Worm (Caenorhabditis elegans): ENCODE measurements around the gene srz-5.

srz-5 gene

ce11 chrII:3550352-3550751 is 35.8 kb upstream of the srz-5 start, which contains the start of gene W10G11.19:
TSS of gene W10G11.19 (plus strand) at chrII:3550652.
- TF ChIP-seq nhr-237 (tag; optimal IDR thresholded peaks at IDR 0.05) = no peak
- no peak for TF ChIP-seq M03D4.4 (tag; optimal IDR thresholded peaks at IDR 0.05)
- no peak for TF ChIP-seq mep-1 (tag; optimal IDR thresholded peaks at IDR 0.05)
- no peak for TF ChIP-seq sptf-1 (tag; optimal IDR thresholded peaks at IDR 0.05)
- TF ChIP-seq blmp-1 (tag; optimal IDR thresholded peaks at IDR 0.05) = no peak
- no peak for TF ChIP-seq pha-4 (tag; optimal IDR thresholded peaks at IDR 0.05)
- TF ChIP-seq lin-13 (tag; optimal IDR thresholded peaks at IDR 0.05) = no peak
- no peak for TF ChIP-seq ztf-11 (tag; optimal IDR thresholded peaks at IDR 0.05)
- no peak for TF ChIP-seq ceh-39 (tag; optimal IDR thresholded peaks at IDR 0.05)
- TF ChIP-seq nhr-2 (tag; optimal IDR thresholded peaks at IDR 0.05) = no peak
- TF ChIP-seq sem-2 (GFP tag; optimal IDR thresholded peaks at IDR 0.05) = no peak
- TF ChIP-seq lsy-2 (tag; optimal IDR thresholded peaks at IDR 0.05) = no peak
- no peak for TF ChIP-seq hlh-1 (tag; optimal IDR thresholded peaks at IDR 0.05)
- TF ChIP-seq elt-1 (tag; optimal IDR thresholded peaks at IDR 0.05; ENCODE audit: borderline replicate concordance, insufficient read depth) = no peak
- TF ChIP-seq unc-120 (tag; optimal IDR thresholded peaks at IDR 0.05; ENCODE audit: poor library complexity, severe bottlenecking) = no peak

- TF ChIP-seq mep-1 (tag; optimal IDR thresholded peaks at IDR 0.05) = peak; percentile 34
- no peak for TF ChIP-seq blmp-1 (tag; optimal IDR thresholded peaks at IDR 0.05)
- TF ChIP-seq elt-3 (tag; optimal IDR thresholded peaks at IDR 0.05) = no peak
- TF ChIP-seq lin-32 (GFP tag; optimal IDR thresholded peaks at IDR 0.05) = no peak
- TF ChIP-seq sem-2 (GFP tag; optimal IDR thresholded peaks at IDR 0.05) = no peak
- no peak for TF ChIP-seq unc-62 (GFP tag; optimal IDR thresholded peaks at IDR 0.05)
- no peak for TF ChIP-seq lsy-2 (tag; optimal IDR thresholded peaks at IDR 0.05)
- no peak for TF ChIP-seq mab-5 (tag; optimal IDR thresholded peaks at IDR 0.05)
- no peak for TF ChIP-seq nhr-237 (tag; optimal IDR thresholded peaks at IDR 0.05)
- peak; percentile 1 for TF ChIP-seq drap-1 (GFP tag; optimal IDR thresholded peaks at IDR 0.05)
- TF ChIP-seq ceh-43 (GFP tag; optimal IDR thresholded peaks at IDR 0.05) = no peak
- TF ChIP-seq hlh-1 (tag; optimal IDR thresholded peaks at IDR 0.05) = peak; percentile 5
- TF ChIP-seq nhr-28 (tag; optimal IDR thresholded peaks at IDR 0.05) = no peak
- TF ChIP-seq unc-120 (tag; optimal IDR thresholded peaks at IDR 0.05; ENCODE audit: poor library complexity, severe bottlenecking) = peak; percentile 68
- peak; percentile 45 for TF ChIP-seq ham-2 (GFP tag; optimal IDR thresholded peaks at IDR 0.05)
- TF ChIP-seq bed-3 (GFP tag; optimal IDR thresholded peaks at IDR 0.05) = no peak
- no peak for TF ChIP-seq ceh-39 (tag; optimal IDR thresholded peaks at IDR 0.05)
- peak; percentile 10 for TF ChIP-seq ceh-83 (GFP tag; optimal IDR thresholded peaks at IDR 0.05)
- no peak for TF ChIP-seq ztf-11 (tag; optimal IDR thresholded peaks at IDR 0.05)
- TF ChIP-seq ces-1 (GFP tag; optimal IDR thresholded peaks at IDR 0.05) = peak; percentile 66
- TF ChIP-seq sptf-1 (tag; optimal IDR thresholded peaks at IDR 0.05) = no peak
- TF ChIP-seq M03D4.4 (tag; optimal IDR thresholded peaks at IDR 0.05) = no peak
- TF ChIP-seq nhr-76 (tag; optimal IDR thresholded peaks at IDR 0.05) = no peak
- no peak for TF ChIP-seq unc-39 (tag; optimal IDR thresholded peaks at IDR 0.05)
- no peak for TF ChIP-seq nhr-12 (tag; optimal IDR thresholded peaks at IDR 0.05)
- TF ChIP-seq lin-13 (tag; optimal IDR thresholded peaks at IDR 0.05) = no peak
- no peak for TF ChIP-seq snpc-4 (tag; optimal IDR thresholded peaks at IDR 0.05)
- no peak for TF ChIP-seq elt-1 (tag; optimal IDR thresholded peaks at IDR 0.05; ENCODE audit: borderline replicate concordance, insufficient read depth)
- peak; percentile 42 for TF ChIP-seq cnd-1 (tag; optimal IDR thresholded peaks at IDR 0.05)
- no peak for TF ChIP-seq zip-8 (tag; optimal IDR thresholded peaks at IDR 0.05)
These were observed 32.8 kb upstream of the srz-5 start for ce11 chrII:3547282-3547681.

ce11 chrII:3546381-3546931 is 31.9 kb upstream of the srz-5 start, which contains the start of gene apd-3:
TSS of gene apd-3 (minus strand) at chrII:3546431.
- TF ChIP-seq lin-13 (tag; optimal IDR thresholded peaks at IDR 0.05) (no peak), tbx-8 (GFP tag; optimal IDR thresholded peaks at IDR 0.05) (no peak), unc-120 (tag; optimal IDR thresholded peaks at IDR 0.05; ENCODE audit: poor library complexity, severe bottlenecking) (no peak), bed-3 (GFP tag; optimal IDR thresholded peaks at IDR 0.05) (no peak), zip-8 (tag; optimal IDR thresholded peaks at IDR 0.05) (no peak), lsy-2 (tag; optimal IDR thresholded peaks at IDR 0.05) (no peak), ceh-39 (tag; optimal IDR thresholded peaks at IDR 0.05) (no peak), ces-1 (GFP tag; optimal IDR thresholded peaks at IDR 0.05) (no peak), mls-2 (tag; optimal IDR thresholded peaks at IDR 0.05) (no peak), mab-5 (tag; optimal IDR thresholded peaks at IDR 0.05) (no peak), unc-62 (GFP tag; optimal IDR thresholded peaks at IDR 0.05) (no peak), mep-1 (tag; optimal IDR thresholded peaks at IDR 0.05) (no peak), nhr-12 (tag; optimal IDR thresholded peaks at IDR 0.05) (no peak), ceh-83 (GFP tag; optimal IDR thresholded peaks at IDR 0.05) (no peak), lin-32 (GFP tag; optimal IDR thresholded peaks at IDR 0.05) (no peak), flh-1 (GFP tag; optimal IDR thresholded peaks at IDR 0.05) (no peak), ztf-11 (tag; optimal IDR thresholded peaks at IDR 0.05) (no peak)

Measured in whole organism, mixed stage, embryonic.